Worm (Caenorhabditis elegans) whole organism, L2 larva: ENCODE measurements around the gene ZK512.10.

Experiments used
- egl-27 ChIP-seq: sonication (generic microtip); optimal IDR thresholded peaks from 3 replicates; lab custom pipeline; 2017; ENCODE audit warnings: missing biosample characterization, missing genetic modification reagents, missing genetic modification characterization
- fos-1 ChIP-seq: fragments of 150-350 bp; optimal IDR thresholded peaks from 2 replicates; lab custom pipeline; 2014; ENCODE audit warnings: missing biosample characterization, missing genetic modification characterization
- nhr-11 ChIP-seq: fragments of 150-350 bp; optimal IDR thresholded peaks from 2 replicates; lab custom pipeline; 2014; ENCODE audit warnings: missing biosample characterization, missing genetic modification characterization
- nhr-237 ChIP-seq: fragments of 150-350 bp; optimal IDR thresholded peaks from 2 replicates; lab custom pipeline; 2014; ENCODE audit warnings: missing biosample characterization, missing genetic modification characterization

ce11 chrIII:9138601-9139000 lies 7.9 kb downstream of the ZK512.10 start, which contains the start of gene ZK512.7:
- no peak for TF ChIP-seq egl-27 (tag; lab: Kevin White, UChicago)
- TF ChIP-seq nhr-237 (tag; lab: Kevin White, UChicago): no peak
- no peak for TF ChIP-seq fos-1
- TF ChIP-seq nhr-11 (tag; lab: Kevin White, UChicago): no peak
